Worm (Caenorhabditis elegans) whole organism, L1 larva: ENCODE data around the gene prdx-6.
A peak's percentile ranks its signal among the peaks of the same experiment; 100 is the strongest.

Experiments
- C16A3.4 ChIP-seq: fragments of 150-350 bp; optimal IDR thresholded peaks from 2 replicates; lab custom pipeline; 2014; ENCODE audit warnings: missing biosample characterization, missing genetic modification characterization
- Y116A8C.19 ChIP-seq: sonication (generic microtip); optimal IDR thresholded peaks from 2 replicates; lab custom pipeline; 2016; ENCODE audit warnings: missing compliant biosample characterization, missing genetic modification characterization, borderline replicate concordance
- aha-1 ChIP-seq: fragments of 150-350 bp; optimal IDR thresholded peaks from 2 replicates; lab custom pipeline; 2014; ENCODE audit warnings: missing biosample characterization, missing genetic modification characterization
- alr-1 ChIP-seq: fragments of 200-800 bp; sonication (Bioruptor generic); optimal IDR thresholded peaks from 2 replicates; lab custom pipeline; 2018; ENCODE audit warnings: borderline replicate concordance, mild to moderate bottlenecking, missing genetic modification characterization, missing compliant biosample characterization
- ama-1 ChIP-seq: fragments of 150-350 bp; optimal IDR thresholded peaks from 2 replicates; lab custom pipeline; 2014
- blmp-1 ChIP-seq: fragments of 150-350 bp; optimal IDR thresholded peaks from 2 replicates; lab custom pipeline; 2014; ENCODE audit warnings: missing biosample characterization, missing genetic modification characterization
- ceh-88 ChIP-seq: fragments of 200-800 bp; sonication (Bioruptor generic); IDR thresholded peaks from 2 replicates; pipeline ENCODE4 v1.3.6; 2022; ENCODE audit warnings: missing genetic modification characterization, missing compliant biosample characterization
- ceh-90 ChIP-seq: sonication (generic microtip); optimal IDR thresholded peaks from 2 replicates; lab custom pipeline; 2016; ENCODE audit warnings: missing genetic modification characterization, missing compliant biosample characterization
- dpl-1 ChIP-seq, 3 experiments: fragments of 150-350 bp in 2 of 3; sonication (generic microtip) in 1 of 3; optimal IDR thresholded peaks; 2 replicates each; lab custom pipeline; 2014 to 2017; ENCODE audit warnings: missing biosample characterization in 3 of 3, missing genetic modification characterization in 3 of 3, missing genetic modification reagents in 3 of 3
- dsc-1 ChIP-seq: sonication (generic microtip); optimal IDR thresholded peaks from 2 replicates; lab custom pipeline; 2016; ENCODE audit warnings: mild to moderate bottlenecking, missing genetic modification characterization, missing compliant biosample characterization
- efl-1 ChIP-seq, 4 experiments: fragments of 150-350 bp; optimal IDR thresholded peaks in 3 of 4; peaks in 1 of 4; 1 replicate in 1 of 4; 2 replicates in 3 of 4; lab custom pipeline; 2014; ENCODE audit warnings: missing biosample characterization in 2 of 4, missing genetic modification characterization in 2 of 4, missing genetic modification reagents in 2 of 4
- egl-13 ChIP-seq: sonication (generic microtip); optimal IDR thresholded peaks from 2 replicates; lab custom pipeline; 2016; ENCODE audit warnings: missing genotype, missing genetic modification reagents, missing genetic modification characterization, missing compliant biosample characterization
- elt-2 ChIP-seq: sonication (generic microtip); optimal IDR thresholded peaks from 2 replicates; lab custom pipeline; 2016; ENCODE audit warnings: missing genetic modification characterization, mild to moderate bottlenecking, inconsistent platforms, missing compliant biosample characterization, missing genetic modification reagents
- elt-3 ChIP-seq, 6 experiments: fragments of 150-350 bp in 1 of 6; sonication (generic microtip); optimal IDR thresholded peaks; 2 replicates each; lab custom pipeline; 2017 to 2018; ENCODE audit warnings: missing biosample characterization in 6 of 6, missing genetic modification characterization in 6 of 6, inconsistent platforms in 1 of 6
- ets-5 ChIP-seq: fragments of 200-800 bp; sonication (Bioruptor generic); IDR thresholded peaks from 2 replicates; pipeline ENCODE4 v1.3.6; 2022; ENCODE audit warnings: missing genetic modification characterization, missing compliant biosample characterization
- fkh-8 ChIP-seq: sonication (generic microtip); optimal IDR thresholded peaks from 2 replicates; lab custom pipeline; 2016; ENCODE audit warnings: mild to moderate bottlenecking, missing genetic modification characterization, missing compliant biosample characterization
- grh-1 ChIP-seq: fragments of 200-800 bp; sonication (Bioruptor generic); IDR thresholded peaks from 2 replicates; pipeline ENCODE4 v1.3.6; 2022; ENCODE audit warnings: missing genetic modification reagents, missing genetic modification characterization, missing compliant biosample characterization
- hlh-4 ChIP-seq: sonication (generic microtip); optimal IDR thresholded peaks from 2 replicates; lab custom pipeline; 2016; ENCODE audit warnings: mild to moderate bottlenecking, missing genetic modification characterization, missing compliant biosample characterization
- hpl-2 ChIP-seq: fragments of 150-350 bp; optimal IDR thresholded peaks from 2 replicates; lab custom pipeline; 2014; ENCODE audit warnings: missing biosample characterization, missing genetic modification reagents, missing genetic modification characterization
- jun-1 ChIP-seq: fragments of 150-350 bp; optimal IDR thresholded peaks from 2 replicates; lab custom pipeline; 2014; ENCODE audit warnings: missing biosample characterization, missing genetic modification reagents, missing genetic modification characterization
- lin-13 ChIP-seq: fragments of 150-350 bp; optimal IDR thresholded peaks from 2 replicates; lab custom pipeline; 2014; ENCODE audit warnings: missing biosample characterization, missing genetic modification reagents, missing genetic modification characterization
- lin-14 ChIP-seq: fragments of 200-800 bp; sonication (Bioruptor generic); optimal IDR thresholded peaks from 2 replicates; lab custom pipeline; 2018; ENCODE audit warnings: mild to moderate bottlenecking, missing genetic modification characterization, moderate library complexity, missing compliant biosample characterization
- lin-35 ChIP-seq, 2 experiments: fragments of 150-350 bp; optimal IDR thresholded peaks; 2 replicates each; lab custom pipeline; 2014; ENCODE audit warnings: missing biosample characterization in 2 of 2, missing genetic modification characterization in 2 of 2, missing genetic modification reagents in 2 of 2
- lin-39 ChIP-seq: fragments of 150-350 bp; optimal IDR thresholded peaks from 2 replicates; lab custom pipeline; 2014; ENCODE audit warnings: missing biosample characterization, missing genetic modification reagents, missing genetic modification characterization
- lir-3 ChIP-seq: sonication (generic microtip); optimal IDR thresholded peaks from 2 replicates; lab custom pipeline; 2016; ENCODE audit warnings: mild to moderate bottlenecking, missing genetic modification characterization, moderate library complexity, missing compliant biosample characterization; ENCODE audit not compliant: poor library complexity
- mab-9 ChIP-seq: fragments of 200-800 bp; sonication (Bioruptor generic); IDR thresholded peaks from 2 replicates; pipeline ENCODE4 v1.3.6; 2022; ENCODE audit warnings: missing genetic modification reagents, missing genetic modification characterization, missing compliant biosample characterization
- mef-2 ChIP-seq: fragments of 150-350 bp; optimal IDR thresholded peaks from 2 replicates; lab custom pipeline; 2014; ENCODE audit warnings: missing biosample characterization, missing genetic modification characterization
- mep-1 ChIP-seq: fragments of 150-350 bp; optimal IDR thresholded peaks from 2 replicates; lab custom pipeline; 2014; ENCODE audit warnings: missing biosample characterization, missing genetic modification characterization
- nhr-47 ChIP-seq: sonication (generic microtip); optimal IDR thresholded peaks from 2 replicates; lab custom pipeline; 2016; ENCODE audit warnings: mild to moderate bottlenecking, missing genetic modification characterization, moderate library complexity, missing compliant biosample characterization
- nhr-71 ChIP-seq: sonication (generic microtip); optimal IDR thresholded peaks from 2 replicates; lab custom pipeline; 2016; ENCODE audit warnings: mild to moderate bottlenecking, missing genetic modification characterization, moderate library complexity, missing compliant biosample characterization
- nhr-77 ChIP-seq: fragments of 150-350 bp; optimal IDR thresholded peaks from 2 replicates; lab custom pipeline; 2014; ENCODE audit warnings: missing biosample characterization, missing genetic modification characterization
- nhr-90 ChIP-seq: sonication (generic microtip); optimal IDR thresholded peaks from 2 replicates; lab custom pipeline; 2016; ENCODE audit warnings: mild to moderate bottlenecking, missing genetic modification characterization, missing compliant biosample characterization; ENCODE audit not compliant: poor library complexity
- pag-3 ChIP-seq: sonication (generic microtip); optimal IDR thresholded peaks from 2 replicates; lab custom pipeline; 2017; ENCODE audit warnings: missing genetic modification characterization, mild to moderate bottlenecking, missing compliant biosample characterization, antibody characterized with exemption, borderline replicate concordance; ENCODE audit not compliant: insufficient read depth
- pax-3 ChIP-seq: fragments of 200-800 bp; sonication (Bioruptor generic); optimal IDR thresholded peaks from 2 replicates; lab custom pipeline; 2018; ENCODE audit warnings: mild to moderate bottlenecking, missing genetic modification characterization, moderate library complexity, missing compliant biosample characterization
- pqm-1 ChIP-seq: sonication (generic microtip); optimal IDR thresholded peaks from 3 replicates; lab custom pipeline; 2017; ENCODE audit warnings: missing biosample characterization, missing genetic modification characterization
- snu-23 ChIP-seq: sonication (generic microtip); optimal IDR thresholded peaks from 2 replicates; lab custom pipeline; 2016; ENCODE audit warnings: missing genetic modification characterization, missing compliant biosample characterization
- sptf-1 ChIP-seq: fragments of 150-350 bp; optimal IDR thresholded peaks from 2 replicates; lab custom pipeline; 2014; ENCODE audit warnings: missing biosample characterization, missing genetic modification characterization
- sup-37 ChIP-seq: fragments of 200-800 bp; sonication (Bioruptor generic); optimal IDR thresholded peaks from 2 replicates; lab custom pipeline; 2018; ENCODE audit warnings: mild to moderate bottlenecking, missing genetic modification characterization, missing compliant biosample characterization
- swsn-7 ChIP-seq: sonication (generic microtip); optimal IDR thresholded peaks from 2 replicates; lab custom pipeline; 2016; ENCODE audit warnings: missing genetic modification characterization, missing compliant biosample characterization
- tlp-1 ChIP-seq: fragments of 150-350 bp; optimal IDR thresholded peaks from 2 replicates; lab custom pipeline; 2014; ENCODE audit warnings: missing biosample characterization, missing genetic modification characterization
- unc-130 ChIP-seq: fragments of 150-350 bp; optimal IDR thresholded peaks from 2 replicates; lab custom pipeline; 2017; ENCODE audit warnings: missing biosample characterization, missing genetic modification characterization, inconsistent platforms
- unc-62 ChIP-seq: fragments of 150-350 bp; optimal IDR thresholded peaks from 2 replicates; lab custom pipeline; 2014; ENCODE audit warnings: missing biosample characterization, missing genetic modification reagents, missing genetic modification characterization
- unc-86 ChIP-seq: sonication (generic microtip); optimal IDR thresholded peaks from 2 replicates; lab custom pipeline; 2016; ENCODE audit warnings: missing genetic modification characterization, missing compliant biosample characterization
- unc-98 ChIP-seq: fragments of 200-800 bp; sonication (Bioruptor generic); IDR thresholded peaks from 2 replicates; pipeline ENCODE4 v1.3.6; 2022; ENCODE audit warnings: missing genetic modification characterization, missing compliant biosample characterization
- vab-15 ChIP-seq: sonication (generic microtip); optimal IDR thresholded peaks from 2 replicates; lab custom pipeline; 2017; ENCODE audit warnings: missing genotype, mild to moderate bottlenecking, missing genetic modification characterization, missing compliant biosample characterization
- zip-4 ChIP-seq: fragments of 200-800 bp; sonication (Bioruptor generic); optimal IDR thresholded peaks from 2 replicates; lab custom pipeline; 2018; ENCODE audit warnings: mild to moderate bottlenecking, missing genetic modification characterization, moderate library complexity, missing compliant biosample characterization

prdx-6 gene

ce11 chrIV:179700-180099 is 38.7 kb upstream of the prdx-6 start:
- TF ChIP-seq efl-1 (optimal IDR thresholded peaks at IDR 0.05; lab: Kevin White, UChicago): no peak
- TF ChIP-seq efl-1 (GFP tag; optimal IDR thresholded peaks at IDR 0.05 in 1 of 2; lab: Kevin White, UChicago): peak in 1 of 2 experiments; percentile 90
- TF ChIP-seq unc-62 (GFP tag; lab: Kevin White, UChicago): no peak
- no peak for TF ChIP-seq elt-3 (tag; optimal IDR thresholded peaks at IDR 0.05; lab: Kevin White, UChicago)

ce11 chrIV:183519-183918 is 34.8 kb upstream of the prdx-6 start:
- TF ChIP-seq sptf-1 (tag; lab: Kevin White, UChicago) (no peak), nhr-90 (tag; lab: Kevin White, UChicago) (no peak), fkh-8 (tag; lab: Kevin White, UChicago) (no peak), lir-3 (tag; lab: Kevin White, UChicago) (no peak), dpl-1 (GFP tag; optimal IDR thresholded peaks at IDR 0.05; lab: Kevin White, UChicago) (no peak), ets-5 (no peak), alr-1 (tag; lab: Kevin White, UChicago) (no peak), pax-3 (tag; lab: Kevin White, UChicago) (no peak), C16A3.4 (tag; lab: Kevin White, UChicago) (no peak)

- TF ChIP-seq nhr-77 (tag; lab: Kevin White, UChicago): no peak
- TF ChIP-seq swsn-7 (tag; lab: Kevin White, UChicago): no peak
- TF ChIP-seq jun-1 (tag; lab: Kevin White, UChicago): no peak
- TF ChIP-seq pqm-1: no peak
- no peak for TF ChIP-seq dsc-1
- TF ChIP-seq nhr-71 (tag; lab: Kevin White, UChicago): no peak
- no peak for TF ChIP-seq elt-2 (tag; lab: Kevin White, UChicago)
- TF ChIP-seq sup-37 (GFP tag; lab: Kevin White, UChicago): no peak
- TF ChIP-seq efl-1 (optimal IDR thresholded peaks at IDR 0.05; lab: Kevin White, UChicago): no peak
- no peak for TF ChIP-seq efl-1 (GFP tag; optimal IDR thresholded peaks at IDR 0.05 in 1 of 2; lab: Kevin White, UChicago)
- TF ChIP-seq unc-62 (GFP tag; lab: Kevin White, UChicago): no peak
- no peak for TF ChIP-seq pag-3
- no peak for TF ChIP-seq unc-98 (GFP tag; lab: Robert Waterston, UW)
- TF ChIP-seq snu-23 (GFP tag; lab: Kevin White, UChicago): no peak
- no peak for TF ChIP-seq tlp-1 (tag; lab: Kevin White, UChicago)
- no peak for TF ChIP-seq blmp-1
- no peak for TF ChIP-seq mep-1 (tag; lab: Kevin White, UChicago)
- TF ChIP-seq dpl-1 (GFP tag; optimal IDR thresholded peaks at IDR 0.05; lab: Kevin White, UChicago): no peak
- no peak for TF ChIP-seq egl-13 (tag; lab: Kevin White, UChicago)
Measured at ce11 chrIV:184184-184583, 34.2 kb upstream of the prdx-6 start, which contains the start of gene pnc-1. TSS of gene pnc-1 (plus strand) at chrIV:184484.

ce11 chrIV:186110-186509 is 32.2 kb upstream of the prdx-6 start:
- no peak for TF ChIP-seq mab-9 (GFP tag; lab: Robert Waterston, UW)
- no peak for TF ChIP-seq ama-1
- no peak for TF ChIP-seq alr-1 (tag; lab: Kevin White, UChicago)
- TF ChIP-seq zip-4 (GFP tag; lab: Kevin White, UChicago): no peak
- TF ChIP-seq nhr-71 (tag; lab: Kevin White, UChicago): peak; percentile 46
- no peak for TF ChIP-seq ceh-88
- TF ChIP-seq mef-2: no peak
- no peak for TF ChIP-seq unc-130 (tag; lab: Kevin White, UChicago)
- no peak for TF ChIP-seq lin-13 (GFP tag; lab: Kevin White, UChicago)
- no peak for TF ChIP-seq unc-86 (tag; lab: Kevin White, UChicago)
- no peak for TF ChIP-seq aha-1 (tag; lab: Kevin White, UChicago)
- TF ChIP-seq vab-15 (tag; lab: Kevin White, UChicago): no peak
- no peak for TF ChIP-seq Y116A8C.19
- TF ChIP-seq jun-1 (tag; lab: Kevin White, UChicago): no peak
- TF ChIP-seq lin-14 (GFP tag; lab: Kevin White, UChicago): peak; percentile 49
- no peak for TF ChIP-seq lin-35 (GFP tag; optimal IDR thresholded peaks at IDR 0.05; lab: Kevin White, UChicago)
- TF ChIP-seq nhr-77 (tag; lab: Kevin White, UChicago): no peak
- no peak for TF ChIP-seq grh-1
- no peak for TF ChIP-seq hlh-4
- TF ChIP-seq lin-39 (tag; lab: Kevin White, UChicago): no peak
- TF ChIP-seq ceh-90: no peak
- TF ChIP-seq snu-23 (GFP tag; lab: Kevin White, UChicago): no peak
- peak; percentile 2 for TF ChIP-seq nhr-47 (tag; lab: Kevin White, UChicago)
- no peak for TF ChIP-seq hpl-2
- TF ChIP-seq tlp-1 (tag; lab: Kevin White, UChicago): no peak
